Fruit fly (Drosophila melanogaster): ENCODE data around the gene Or33c.

DNA sequence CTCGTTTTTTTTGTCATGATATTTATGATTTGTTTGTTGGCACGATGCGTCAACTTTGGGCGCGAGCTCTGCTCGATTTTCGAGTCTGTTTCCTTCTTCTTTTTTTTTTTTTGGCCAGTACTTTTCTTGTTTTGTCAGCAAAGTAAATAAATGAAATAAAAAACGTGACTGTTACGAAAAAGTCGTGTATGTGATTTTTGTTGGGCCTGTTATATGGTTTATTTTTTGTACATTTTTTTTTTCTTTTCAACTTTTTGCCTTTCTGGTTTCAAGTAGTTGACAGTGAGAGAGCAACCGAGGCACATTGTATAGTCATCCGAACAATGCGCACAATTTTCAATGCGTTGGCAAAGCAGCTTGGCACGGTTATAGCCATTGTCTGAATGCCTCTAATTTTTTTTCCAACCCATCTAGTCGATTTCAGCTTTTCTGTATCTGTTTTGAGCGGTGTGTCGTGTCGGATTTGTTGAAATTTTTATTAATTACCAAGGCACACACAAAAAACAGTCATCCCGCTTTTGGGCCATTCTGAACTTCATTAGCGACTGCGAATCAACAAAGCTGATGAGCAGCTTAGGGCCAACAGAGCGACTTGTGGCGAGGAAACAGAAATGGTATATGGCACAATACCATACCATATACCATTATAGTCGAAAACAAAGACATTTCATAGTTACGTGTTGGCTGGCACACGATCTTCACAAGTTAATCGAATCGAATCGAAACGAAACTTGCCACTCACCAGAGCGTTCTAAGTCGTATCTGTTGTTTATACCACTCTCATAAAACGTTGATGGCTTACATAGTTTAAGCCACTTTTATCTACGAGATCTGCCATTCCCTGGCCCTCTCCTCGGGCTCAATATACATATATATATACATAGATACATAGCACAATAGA is 25.9 kb downstream of the Or33c start:
- TF ChIP-seq ken (GFP tag; IDR thresholded peaks at IDR 0.05) = no peak
- no peak for TF ChIP-seq CG32772 (GFP tag; IDR thresholded peaks at IDR 0.05)
- no peak for TF ChIP-seq dmrt11E (tag; optimal IDR thresholded peaks at IDR 0.05)
- no peak for TF ChIP-seq pfk (GFP tag; optimal IDR thresholded peaks at IDR 0.05)
- no peak for TF ChIP-seq en (GFP tag; optimal IDR thresholded peaks at IDR 0.05)
- TF ChIP-seq CG12769 (tag; optimal IDR thresholded peaks at IDR 0.05) = peak; percentile 42

Data from whole organism, embryonic.